Fruit fly (Drosophila melanogaster) S2 (cell line): ENCODE results near the gene Trf4-1.

Experiments used
- CG8478 ChIP-seq: fragments of >200 bp; optimal IDR thresholded peaks from 2 replicates; lab custom pipeline; 2018
- CTCF ChIP-seq, 2 experiments: fragments of >200 bp; optimal IDR thresholded peaks; 2 replicates each; lab custom pipeline; 2018

DNA sequence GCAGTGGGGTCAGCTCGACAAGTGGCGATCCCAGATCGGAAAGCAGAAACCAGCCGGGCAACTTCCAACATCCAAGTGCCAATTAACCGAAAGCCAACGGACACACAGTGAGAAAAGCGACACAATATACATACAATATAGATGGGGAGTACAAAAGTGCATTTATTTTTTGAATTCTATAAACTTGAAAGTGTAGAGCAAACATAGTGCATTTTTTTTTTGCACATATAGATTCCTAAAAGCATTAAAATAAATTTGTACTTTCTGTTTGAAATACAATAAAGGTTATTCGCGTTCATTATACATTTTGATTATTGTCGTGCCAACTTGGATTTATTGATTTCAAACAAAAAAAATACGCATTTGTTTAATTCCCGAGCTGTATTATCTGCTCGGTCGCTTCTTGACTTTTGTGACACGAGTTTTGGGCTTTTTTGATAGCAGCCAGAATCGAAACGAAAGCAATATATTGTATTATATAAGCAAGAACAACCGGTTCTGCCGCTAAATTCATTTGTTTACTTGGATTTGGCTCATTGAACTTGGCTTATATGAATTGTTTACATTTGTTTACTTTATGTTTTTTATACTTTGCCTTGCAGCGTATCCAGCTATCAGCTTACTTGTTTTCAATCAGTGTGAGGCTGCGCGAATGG, 12.9 kb downstream of the Trf4-1 start, which contains the start of gene spirit:
- TF ChIP-seq CG8478 (lab: Kevin White, UChicago) = no peak
- TF ChIP-seq CTCF (optimal IDR thresholded peaks at IDR 0.05; lab: Kevin White, UChicago) = no peak
